Fruit fly (Drosophila melanogaster): ENCODE data around the gene phr6-4.

DNA sequence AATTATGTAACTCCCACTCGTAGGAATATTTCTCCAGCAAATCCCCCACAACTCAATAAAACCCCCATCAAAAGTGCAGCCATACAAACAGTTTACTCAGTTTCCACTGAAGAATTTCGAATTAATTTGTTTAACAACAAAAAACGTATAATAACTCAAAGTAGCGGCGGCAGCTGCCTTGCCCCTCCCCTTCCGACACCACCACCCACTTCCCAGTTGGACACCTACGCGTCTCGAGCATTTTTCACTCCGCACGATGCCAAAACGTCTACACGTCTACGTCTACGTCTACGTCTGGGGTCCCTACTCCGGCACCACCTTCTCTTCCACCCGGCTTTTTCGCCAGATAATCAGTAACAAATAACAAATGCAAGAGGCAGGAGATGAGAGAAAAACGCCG, 25.6 kb upstream of the phr6-4 start:
- TF ChIP-seq tj (GFP tag; optimal IDR thresholded peaks at IDR 0.05), result no peak
- no peak for TF ChIP-seq pad (GFP tag; optimal IDR thresholded peaks at IDR 0.05)
- no peak for TF ChIP-seq CG33017 (tag; optimal IDR thresholded peaks at IDR 0.05)
- TF ChIP-seq Hr96 (GFP tag; optimal IDR thresholded peaks at IDR 0.05), result no peak
- TF ChIP-seq Clk (GFP tag; optimal IDR thresholded peaks at IDR 0.05), result no peak
- TF ChIP-seq kay (GFP tag; ENCODE audit: borderline replicate concordance), result no peak

Data from whole organism, adult.